Worm (Caenorhabditis elegans) whole organism, L3 larva: Measurements from ENCODE around the gene F38B6.6.
A peak's percentile ranks its signal among the peaks of the same experiment; 100 is the strongest.

Experiments
- R02D3.7 ChIP-seq: fragments of 150-350 bp; optimal IDR thresholded peaks from 2 replicates; lab custom pipeline; 2014; ENCODE audit warnings: missing biosample characterization, missing genetic modification characterization
- ZK546.5 ChIP-seq: sonication (generic microtip); optimal IDR thresholded peaks from 2 replicates; lab custom pipeline; 2017; ENCODE audit warnings: missing biosample characterization, missing genetic modification characterization
- aly-2 ChIP-seq: fragments of 150-350 bp; optimal IDR thresholded peaks from 2 replicates; lab custom pipeline; 2014; ENCODE audit warnings: missing biosample characterization, missing genetic modification characterization
- ama-1 ChIP-seq: fragments of 150-350 bp; optimal IDR thresholded peaks from 2 replicates; lab custom pipeline; 2018
- ceh-16 ChIP-seq: sonication (generic microtip); optimal IDR thresholded peaks from 2 replicates; lab custom pipeline; 2017; ENCODE audit warnings: missing biosample characterization, missing genetic modification characterization
- ceh-28 ChIP-seq: fragments of 150-350 bp; optimal IDR thresholded peaks from 2 replicates; lab custom pipeline; 2014; ENCODE audit warnings: missing biosample characterization, missing genetic modification reagents, missing genetic modification characterization
- ceh-82 ChIP-seq: fragments of 150-350 bp; optimal IDR thresholded peaks from 2 replicates; lab custom pipeline; 2014; ENCODE audit warnings: missing biosample characterization, missing genetic modification characterization
- ceh-9 ChIP-seq: sonication (generic microtip); optimal IDR thresholded peaks from 2 replicates; lab custom pipeline; 2018; ENCODE audit warnings: missing biosample characterization, missing genetic modification characterization
- daf-12 ChIP-seq: fragments of 150-350 bp; optimal IDR thresholded peaks from 2 replicates; lab custom pipeline; 2014; ENCODE audit warnings: missing biosample characterization, missing genetic modification reagents, missing genetic modification characterization
- egl-27 ChIP-seq: sonication (generic microtip); optimal IDR thresholded peaks from 4 replicates; lab custom pipeline; 2017; ENCODE audit warnings: missing biosample characterization, missing genetic modification reagents, missing genetic modification characterization
- egl-5 ChIP-seq: fragments of 150-350 bp; optimal IDR thresholded peaks from 2 replicates; lab custom pipeline; 2017; ENCODE audit warnings: missing biosample characterization, missing genetic modification reagents, missing genetic modification characterization, inconsistent platforms
- elt-1 ChIP-seq: fragments of 150-350 bp; optimal IDR thresholded peaks from 2 replicates; lab custom pipeline; 2014; ENCODE audit warnings: missing biosample characterization, missing genetic modification characterization
- elt-2 ChIP-seq: sonication (generic microtip); optimal IDR thresholded peaks from 2 replicates; lab custom pipeline; 2016; ENCODE audit warnings: missing genetic modification reagents, mild to moderate bottlenecking, missing genetic modification characterization, missing compliant biosample characterization
- elt-3 ChIP-seq, 3 experiments: fragments of 150-350 bp in 1 of 3; sonication (generic microtip) in 2 of 3; optimal IDR thresholded peaks; 2 replicates in 2 of 3; 4 replicates in 1 of 3; lab custom pipeline; 2014 to 2017; ENCODE audit warnings: missing biosample characterization in 3 of 3, missing genetic modification characterization in 3 of 3
- eor-1 ChIP-seq, 2 experiments: fragments of 150-350 bp; optimal IDR thresholded peaks; 2 replicates each; lab custom pipeline; 2014 to 2018; ENCODE audit warnings: missing biosample characterization in 2 of 2, missing genetic modification characterization in 2 of 2
- fkh-10 ChIP-seq: sonication (generic microtip); optimal IDR thresholded peaks from 2 replicates; lab custom pipeline; 2017; ENCODE audit warnings: missing biosample characterization, missing genetic modification reagents, missing genetic modification characterization
- fkh-2 ChIP-seq: fragments of 150-350 bp; optimal IDR thresholded peaks from 2 replicates; lab custom pipeline; 2014; ENCODE audit warnings: missing biosample characterization, missing genetic modification reagents, missing genetic modification characterization
- fos-1 ChIP-seq: fragments of 150-350 bp; optimal IDR thresholded peaks from 2 replicates; lab custom pipeline; 2014; ENCODE audit warnings: missing biosample characterization, missing genetic modification characterization
- hmg-11 ChIP-seq: sonication (generic microtip); optimal IDR thresholded peaks from 2 replicates; lab custom pipeline; 2016; ENCODE audit warnings: missing genetic modification characterization, missing compliant biosample characterization
- jun-1 ChIP-seq: fragments of 150-350 bp; optimal IDR thresholded peaks from 2 replicates; lab custom pipeline; 2014; ENCODE audit warnings: missing biosample characterization, missing genetic modification reagents, missing genetic modification characterization
- lin-15B ChIP-seq: fragments of 150-350 bp; optimal IDR thresholded peaks from 2 replicates; lab custom pipeline; 2014; ENCODE audit warnings: missing biosample characterization, missing genetic modification characterization
- lin-39 ChIP-seq: fragments of 150-350 bp; optimal IDR thresholded peaks from 2 replicates; lab custom pipeline; 2018; ENCODE audit warnings: missing biosample characterization, missing genetic modification reagents, missing genetic modification characterization
- lsy-12 ChIP-seq: sonication (generic microtip); optimal IDR thresholded peaks from 2 replicates; lab custom pipeline; 2016; ENCODE audit warnings: mild to moderate bottlenecking, missing genetic modification characterization, missing compliant biosample characterization
- mdl-1 ChIP-seq: fragments of 150-350 bp; optimal IDR thresholded peaks from 2 replicates; lab custom pipeline; 2014; ENCODE audit warnings: missing biosample characterization, missing genetic modification characterization
- mml-1 ChIP-seq: fragments of 150-350 bp; sonication (generic microtip); optimal IDR thresholded peaks from 3 replicates; lab custom pipeline; 2014; ENCODE audit warnings: missing biosample characterization, missing genetic modification characterization
- nfya-1 ChIP-seq: sonication (generic microtip); optimal IDR thresholded peaks from 2 replicates; lab custom pipeline; 2017; ENCODE audit warnings: missing genetic modification characterization, mild to moderate bottlenecking, missing compliant biosample characterization, antibody characterized with exemption, moderate library complexity; ENCODE audit not compliant: insufficient read depth
- nhr-11 ChIP-seq: fragments of 150-350 bp; optimal IDR thresholded peaks from 2 replicates; lab custom pipeline; 2014; ENCODE audit warnings: missing biosample characterization, missing genetic modification characterization
- nhr-12 ChIP-seq: fragments of 150-350 bp; optimal IDR thresholded peaks from 2 replicates; lab custom pipeline; 2014; ENCODE audit warnings: missing biosample characterization, missing genetic modification characterization
- nhr-23 ChIP-seq: fragments of 150-350 bp; optimal IDR thresholded peaks from 2 replicates; lab custom pipeline; 2014; ENCODE audit warnings: missing biosample characterization, missing genetic modification reagents, missing genetic modification characterization
- nhr-237 ChIP-seq: fragments of 150-350 bp; optimal IDR thresholded peaks from 2 replicates; lab custom pipeline; 2014; ENCODE audit warnings: missing biosample characterization, missing genetic modification characterization
- nhr-25 ChIP-seq: sonication (generic microtip); optimal IDR thresholded peaks from 2 replicates; lab custom pipeline; 2017; ENCODE audit warnings: missing biosample characterization, missing genetic modification characterization
- nhr-28 ChIP-seq: fragments of 150-350 bp; optimal IDR thresholded peaks from 2 replicates; lab custom pipeline; 2014; ENCODE audit warnings: missing biosample characterization, missing genetic modification characterization
- nhr-43 ChIP-seq: sonication (generic microtip); optimal IDR thresholded peaks from 2 replicates; lab custom pipeline; 2016; ENCODE audit warnings: mild to moderate bottlenecking, missing genetic modification characterization, missing compliant biosample characterization; ENCODE audit not compliant: poor library complexity, severe bottlenecking
- nhr-67 ChIP-seq: fragments of 150-350 bp; optimal IDR thresholded peaks from 2 replicates; lab custom pipeline; 2014; ENCODE audit warnings: missing biosample characterization, missing genetic modification characterization
- nhr-76 ChIP-seq: fragments of 150-350 bp; sonication (generic microtip); optimal IDR thresholded peaks from 5 replicates; lab custom pipeline; 2014; ENCODE audit warnings: missing biosample characterization, missing genetic modification characterization
- nhr-77 ChIP-seq: fragments of 150-350 bp; optimal IDR thresholded peaks from 2 replicates; lab custom pipeline; 2014; ENCODE audit warnings: missing biosample characterization, missing genetic modification characterization
- pha-4 ChIP-seq: fragments of 150-350 bp; optimal IDR thresholded peaks from 2 replicates; lab custom pipeline; 2014; ENCODE audit warnings: missing biosample characterization, missing genetic modification reagents, missing genetic modification characterization
- pqm-1 ChIP-seq: fragments of 150-350 bp; optimal IDR thresholded peaks from 2 replicates; lab custom pipeline; 2017; ENCODE audit warnings: missing biosample characterization, missing genetic modification characterization, inconsistent platforms
- sea-2 ChIP-seq: fragments of 150-350 bp; sonication (generic microtip); optimal IDR thresholded peaks from 4 replicates; lab custom pipeline; 2014; ENCODE audit warnings: missing biosample characterization, missing genetic modification reagents, missing genetic modification characterization
- skn-1 ChIP-seq: fragments of 150-350 bp; optimal IDR thresholded peaks from 2 replicates; lab custom pipeline; 2014; ENCODE audit warnings: missing biosample characterization, missing genetic modification characterization
- snpc-4 ChIP-seq: fragments of 150-350 bp; optimal IDR thresholded peaks from 2 replicates; lab custom pipeline; 2014; ENCODE audit warnings: missing biosample characterization, missing genetic modification characterization
- tbx-2 ChIP-seq: sonication (generic microtip); optimal IDR thresholded peaks from 2 replicates; lab custom pipeline; 2016; ENCODE audit warnings: mild to moderate bottlenecking, missing genetic modification characterization, missing compliant biosample characterization
- unc-39 ChIP-seq: sonication (generic microtip); optimal IDR thresholded peaks from 4 replicates; lab custom pipeline; 2017; ENCODE audit warnings: missing biosample characterization, missing genetic modification characterization
- unc-62 ChIP-seq: fragments of 150-350 bp; sonication (generic microtip); optimal IDR thresholded peaks from 4 replicates; lab custom pipeline; 2014; ENCODE audit warnings: missing biosample characterization, missing genetic modification reagents, missing genetic modification characterization
- zag-1 ChIP-seq: fragments of 150-350 bp; optimal IDR thresholded peaks from 2 replicates; lab custom pipeline; 2014; ENCODE audit warnings: missing biosample characterization, missing genetic modification characterization
- ztf-11 ChIP-seq: fragments of 150-350 bp; optimal IDR thresholded peaks from 2 replicates; lab custom pipeline; 2014; ENCODE audit warnings: missing biosample characterization, missing genetic modification characterization
- ztf-4 ChIP-seq: fragments of 150-350 bp; optimal IDR thresholded peaks from 2 replicates; lab custom pipeline; 2014; ENCODE audit warnings: missing biosample characterization, missing genetic modification characterization

The F38B6.6 gene

ce11 chrX:6737329-6738008 is 47.6 kb upstream of the F38B6.6 start (continued):
- TF ChIP-seq nhr-67 (no peak), daf-12 (tag; lab: Kevin White, UChicago) (no peak), snpc-4 (tag; lab: Kevin White, UChicago) (peak; percentile 63), ceh-82 (tag; lab: Kevin White, UChicago) (peak; percentile 38), ztf-4 (tag; lab: Kevin White, UChicago) (peak; percentile 58), mml-1 (tag; lab: Kevin White, UChicago) (peak; percentile 94), nhr-43 (tag; lab: Kevin White, UChicago) (peak; percentile 98), nhr-25 (tag; lab: Kevin White, UChicago) (peak; percentile 94), ama-1 (lab: Kevin White, UChicago) (no peak), unc-39 (tag; lab: Kevin White, UChicago) (no peak), nhr-77 (tag; lab: Kevin White, UChicago) (no peak), egl-27 (tag; lab: Kevin White, UChicago) (no peak), unc-62 (GFP tag; lab: Kevin White, UChicago) (peak; percentile 77), nhr-23 (tag; lab: Kevin White, UChicago) (peak; percentile 98), sea-2 (peak; percentile 66), fos-1 (tag; lab: Kevin White, UChicago) (peak; percentile 84), nhr-12 (tag; lab: Kevin White, UChicago) (no peak), nfya-1 (peak; percentile 81)
- TF ChIP-seq, all 47 proteins: peak for 28

DNA sequence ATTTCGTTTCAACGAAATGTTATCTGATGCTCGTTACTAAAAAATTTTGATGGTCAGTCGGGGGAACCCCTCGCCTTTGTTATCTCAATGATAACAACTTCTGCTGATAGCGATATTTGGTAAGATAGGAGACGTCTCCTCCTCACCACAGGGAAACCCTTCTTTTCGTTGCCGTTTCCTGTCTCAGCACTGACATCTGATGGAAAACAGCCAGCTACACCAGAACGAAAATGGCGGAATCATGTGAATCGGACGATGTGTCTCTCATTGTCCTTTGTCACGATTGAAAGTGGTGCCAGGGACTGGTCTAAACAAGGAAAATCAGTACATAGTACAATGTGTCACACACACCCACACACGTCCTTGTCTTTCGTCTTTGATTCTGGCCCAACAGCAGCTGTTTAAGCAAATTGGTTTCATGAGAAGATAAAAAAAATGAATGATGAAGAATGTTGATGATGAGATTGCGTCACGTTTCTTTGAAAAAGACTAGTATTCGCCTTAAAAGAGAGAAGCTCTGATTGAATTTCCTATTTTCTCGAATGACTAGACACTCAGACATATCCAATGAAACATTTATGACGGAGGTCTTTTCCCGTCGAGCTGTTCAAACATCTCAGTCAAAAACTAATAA is 46.6 kb upstream of the F38B6.6 start:
- TF ChIP-seq elt-1 (peak; percentile 26), mml-1 (tag; lab: Kevin White, UChicago) (peak; percentile 50), nhr-77 (tag; lab: Kevin White, UChicago) (no peak), ceh-82 (tag; lab: Kevin White, UChicago) (no peak), ceh-16 (tag; lab: Kevin White, UChicago) (no peak), fkh-2 (no peak), fos-1 (tag; lab: Kevin White, UChicago) (no peak), lsy-12 (tag; lab: Kevin White, UChicago) (no peak), ceh-28 (tag; lab: Kevin White, UChicago) (no peak), tbx-2 (tag; lab: Kevin White, UChicago) (peak; percentile 62), snpc-4 (tag; lab: Kevin White, UChicago) (no peak), hmg-11 (tag; lab: Kevin White, UChicago) (no peak), pha-4 (peak; percentile 28), elt-3 (tag; optimal IDR thresholded peaks at IDR 0.05; lab: Kevin White, UChicago) (peak; percentile 84 to 98 (median 86)), R02D3.7 (tag; lab: Kevin White, UChicago) (no peak), nhr-43 (tag; lab: Kevin White, UChicago) (peak; percentile 95), elt-2 (peak; percentile 94), lin-15B (no peak), egl-27 (tag; lab: Kevin White, UChicago) (peak; percentile 63), nfya-1 (peak; percentile 28), nhr-76 (tag; lab: Kevin White, UChicago) (no peak), nhr-67 (no peak), ztf-11 (tag; lab: Kevin White, UChicago) (no peak), nhr-12 (tag; lab: Kevin White, UChicago) (no peak), daf-12 (tag; lab: Kevin White, UChicago) (no peak), nhr-237 (tag; lab: Kevin White, UChicago) (no peak), nhr-28 (tag; lab: Kevin White, UChicago) (no peak), unc-62 (GFP tag; lab: Kevin White, UChicago) (peak; percentile 59), nhr-25 (tag; lab: Kevin White, UChicago) (peak; percentile 97), aly-2 (tag; lab: Kevin White, UChicago) (no peak), pqm-1 (tag; lab: Kevin White, UChicago) (peak; percentile 46), ceh-9 (tag; lab: Kevin White, UChicago) (no peak), jun-1 (tag; lab: Kevin White, UChicago) (peak; percentile 18), nhr-23 (tag; lab: Kevin White, UChicago) (peak; percentile 74), eor-1 (tag; optimal IDR thresholded peaks at IDR 0.05; lab: Kevin White, UChicago) (no peak), unc-39 (tag; lab: Kevin White, UChicago) (no peak), egl-5 (no peak), ZK546.5 (tag; lab: Kevin White, UChicago) (no peak), nhr-11 (tag; lab: Kevin White, UChicago) (peak; percentile 61), mdl-1 (tag; lab: Kevin White, UChicago) (peak; percentile 92), sea-2 (no peak), zag-1 (tag; lab: Kevin White, UChicago) (no peak), ama-1 (lab: Kevin White, UChicago) (no peak), ztf-4 (tag; lab: Kevin White, UChicago) (no peak), skn-1 (peak; percentile 16), fkh-10 (GFP tag; lab: Kevin White, UChicago) (peak; percentile 90), lin-39 (tag; lab: Kevin White, UChicago) (no peak)
